Fruit fly (Drosophila melanogaster): ENCODE measurements around the gene Prestin.

Gene Prestin

dm6 chr3L:17895815-17896275, 11.8 kb downstream of the Prestin start, which contains the start of gene Tsp74F (continued):
- TF ChIP-seq CG10209 (GFP tag; optimal IDR thresholded peaks at IDR 0.05), result no peak
- no peak for TF ChIP-seq phol (tag; optimal IDR thresholded peaks at IDR 0.05)
- peak; percentile 34 for TF ChIP-seq fd64A (GFP tag; optimal IDR thresholded peaks at IDR 0.05)
- no peak for TF ChIP-seq E2f2 (GFP tag; IDR thresholded peaks at IDR 0.05)
- no peak for TF ChIP-seq gt (GFP tag; IDR thresholded peaks at IDR 0.05)
- no peak for TF ChIP-seq CG10321 (GFP tag; IDR thresholded peaks at IDR 0.05)
- TF ChIP-seq ken (GFP tag; IDR thresholded peaks at IDR 0.05), result no peak
- TF ChIP-seq CG10431 (GFP tag; optimal IDR thresholded peaks at IDR 0.05), result no peak
- peak; percentile 84 for TF ChIP-seq Deaf1 (tag; optimal IDR thresholded peaks at IDR 0.05)
- TF ChIP-seq peb (GFP tag; IDR thresholded peaks at IDR 0.05), result no peak
- TF ChIP-seq CG30403 (GFP tag; optimal IDR thresholded peaks at IDR 0.05), result no peak
- TF ChIP-seq CG16813 (GFP tag; IDR thresholded peaks at IDR 0.05; ENCODE audit: partially characterized antibody), result no peak
- TF ChIP-seq CG14965 (GFP tag; optimal IDR thresholded peaks at IDR 0.05; ENCODE audit: borderline replicate concordance), result no peak
- TF ChIP-seq pzg (GFP tag; optimal IDR thresholded peaks at IDR 0.05), result no peak
- TF ChIP-seq CG9932 (GFP tag; IDR thresholded peaks at IDR 0.05), result no peak
- peak; percentile 60 for TF ChIP-seq Asciz (GFP tag; optimal IDR thresholded peaks at IDR 0.05)
- no peak for TF ChIP-seq grau (tag; optimal IDR thresholded peaks at IDR 0.05)
- TF ChIP-seq ems (GFP tag; optimal IDR thresholded peaks at IDR 0.05), result no peak
- TF ChIP-seq cato (GFP tag; optimal IDR thresholded peaks at IDR 0.05; ENCODE audit: borderline replicate concordance), result no peak
- TF ChIP-seq CG12299 (tag; optimal IDR thresholded peaks at IDR 0.05), result no peak
- TF ChIP-seq scrt (GFP tag; optimal IDR thresholded peaks at IDR 0.05), result no peak
- TF ChIP-seq CG34422 (GFP tag; IDR thresholded peaks at IDR 0.05), result no peak
- 0 out of 3 replicates have a peak, but pooled peaks have one; percentile 16 for TF ChIP-seq CG11695 (GFP tag; IDR thresholded peaks at IDR 0.05)
- no peak for TF ChIP-seq CG2129 (GFP tag; IDR thresholded peaks at IDR 0.05; ENCODE audit: partially characterized antibody)
- TF ChIP-seq CG10366 (GFP tag; IDR thresholded peaks at IDR 0.05), result no peak
- TF ChIP-seq chif (GFP tag; optimal IDR thresholded peaks at IDR 0.05), result no peak
- no peak for TF ChIP-seq CG32767 (GFP tag; IDR thresholded peaks at IDR 0.05)
- no peak for TF ChIP-seq CG2116 (GFP tag; optimal IDR thresholded peaks at IDR 0.05)
- no peak for TF ChIP-seq CG18011 (GFP tag; optimal IDR thresholded peaks at IDR 0.05)
- TF ChIP-seq CHES-1-like (GFP tag; optimal IDR thresholded peaks at IDR 0.05), result no peak
- TF ChIP-seq CG1602 (GFP tag; optimal IDR thresholded peaks at IDR 0.05), result no peak
- TF ChIP-seq sisA (GFP tag; IDR thresholded peaks at IDR 0.05), result no peak
- TF ChIP-seq kay (GFP tag; optimal IDR thresholded peaks at IDR 0.05), result no peak
- TF ChIP-seq CG1603 (tag; optimal IDR thresholded peaks at IDR 0.05), result no peak
- TF ChIP-seq CG1233 (GFP tag; optimal IDR thresholded peaks at IDR 0.05), result peak; percentile 3
- no peak for TF ChIP-seq tx (GFP tag; optimal IDR thresholded peaks at IDR 0.05)
- no peak for TF ChIP-seq TFAM (GFP tag; optimal IDR thresholded peaks at IDR 0.05)
- TF ChIP-seq CG6272 (GFP tag; IDR thresholded peaks at IDR 0.05), result no peak
- TF ChIP-seq Myb (GFP tag; optimal IDR thresholded peaks at IDR 0.05), result no peak
- peak; percentile 40 for TF ChIP-seq PHDP (tag; optimal IDR thresholded peaks at IDR 0.05)
- TF ChIP-seq CG11504 (tag; optimal IDR thresholded peaks at IDR 0.05), result no peak
- TF ChIP-seq Ets97D (GFP tag; optimal IDR thresholded peaks at IDR 0.05), result no peak
- TF ChIP-seq CG17385 (GFP tag; optimal IDR thresholded peaks at IDR 0.05), result no peak
- no peak for TF ChIP-seq CG3847 (GFP tag; IDR thresholded peaks at IDR 0.05)
- peak; percentile 33 for TF ChIP-seq nau (GFP tag; optimal IDR thresholded peaks at IDR 0.05)
- no peak for TF ChIP-seq CG4404 (GFP tag; IDR thresholded peaks at IDR 0.05)
- TF ChIP-seq CG12236 (GFP tag; optimal IDR thresholded peaks at IDR 0.05), result no peak
- TF ChIP-seq CG13775 (GFP tag; optimal IDR thresholded peaks at IDR 0.05), result no peak
- no peak for TF ChIP-seq ato (GFP tag; IDR thresholded peaks at IDR 0.05; ENCODE audit: partially characterized antibody)
- TF ChIP-seq Dip2 (GFP tag; IDR thresholded peaks at IDR 0.05), result no peak
- no peak; the same call in 2 of the 3 replicates for TF ChIP-seq tgo (GFP tag; IDR thresholded peaks at IDR 0.05)
- TF ChIP-seq disco-r (GFP tag; optimal IDR thresholded peaks at IDR 0.05), result no peak
